Worm (Caenorhabditis elegans): ENCODE data around the gene glb-12.

Gene glb-12

ce11 chrII:10694713-10695112 is 36.7 kb downstream of the glb-12 start, which contains the start of gene lgc-57:
Gene lgc-57, plus strand, starts transcription at chrII:10695013.
- TF ChIP-seq zip-4 (GFP tag; optimal IDR thresholded peaks at IDR 0.05): no peak
- TF ChIP-seq pqm-1 (tag; optimal IDR thresholded peaks at IDR 0.05): no peak
- TF ChIP-seq elt-2 (tag; optimal IDR thresholded peaks at IDR 0.05): no peak
- TF ChIP-seq lin-39 (tag; optimal IDR thresholded peaks at IDR 0.05): no peak
- TF ChIP-seq rnt-1 (tag; optimal IDR thresholded peaks at IDR 0.05): no peak
- no peak for TF ChIP-seq snu-23 (GFP tag; optimal IDR thresholded peaks at IDR 0.05)
- TF ChIP-seq tbx-2 (tag; optimal IDR thresholded peaks at IDR 0.05): no peak
- no peak for TF ChIP-seq grh-1 (GFP tag; IDR thresholded peaks at IDR 0.05)
- TF ChIP-seq ets-5 (GFP tag; IDR thresholded peaks at IDR 0.05): no peak
- no peak for TF ChIP-seq lin-13 (GFP tag; optimal IDR thresholded peaks at IDR 0.05)
- TF ChIP-seq sox-4 (tag; optimal IDR thresholded peaks at IDR 0.05): no peak
- TF ChIP-seq fkh-10 (GFP tag; optimal IDR thresholded peaks at IDR 0.05): no peak

ce11 chrII:10693655-10694054 is 37.8 kb downstream of the glb-12 start, which contains the start of gene gbh-1:
Gene gbh-1, minus strand, starts transcription at chrII:10693803.
- no peak for TF ChIP-seq lin-13 (GFP tag; optimal IDR thresholded peaks at IDR 0.05)
- TF ChIP-seq elt-2 (tag; optimal IDR thresholded peaks at IDR 0.05): peak; percentile 26
- peak; percentile 70 for TF ChIP-seq blmp-1 (tag; optimal IDR thresholded peaks at IDR 0.05)

DNA sequence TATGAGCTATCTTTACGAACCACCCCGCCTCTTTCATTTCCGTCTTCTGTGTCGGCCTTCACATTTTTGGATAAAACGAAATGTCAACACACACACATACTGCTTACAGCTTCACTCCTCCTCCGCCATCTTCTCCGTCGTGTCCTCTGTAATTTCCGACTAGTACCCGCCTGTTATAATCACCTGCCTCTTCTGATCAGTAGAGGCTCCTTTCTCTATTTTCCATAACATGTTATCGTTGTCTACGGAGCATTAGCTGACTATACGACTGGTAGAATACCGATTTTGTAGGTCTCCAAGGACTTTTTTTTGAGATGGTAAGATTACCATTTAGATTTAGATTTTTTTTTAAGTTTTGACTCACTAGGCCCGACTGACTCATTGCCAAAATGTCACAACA is 46.5 kb downstream of the glb-12 start:
- TF ChIP-seq nhr-28 (tag; optimal IDR thresholded peaks at IDR 0.05): no peak
- no peak for TF ChIP-seq lir-3 (tag; optimal IDR thresholded peaks at IDR 0.05; ENCODE audit: poor library complexity)
- TF ChIP-seq mef-2 (tag; optimal IDR thresholded peaks at IDR 0.05): no peak
- no peak for TF ChIP-seq C16A3.4 (tag; optimal IDR thresholded peaks at IDR 0.05)
- TF ChIP-seq efl-1 (optimal IDR thresholded peaks at IDR 0.05): no peak
- peak in 1 of 2 experiments; percentile 9 for TF ChIP-seq efl-1 (GFP tag; optimal IDR thresholded peaks at IDR 0.05 in 1 of 2)
- TF ChIP-seq nhr-71 (tag; optimal IDR thresholded peaks at IDR 0.05): no peak
- TF ChIP-seq mdl-1 (tag; optimal IDR thresholded peaks at IDR 0.05): no peak
- TF ChIP-seq nhr-11 (tag; optimal IDR thresholded peaks at IDR 0.05): no peak

ce11 chrII:10680614-10681013 is 50.8 kb downstream of the glb-12 start:
- TF ChIP-seq unc-130 (tag; optimal IDR thresholded peaks at IDR 0.05) (no peak), grh-1 (GFP tag; IDR thresholded peaks at IDR 0.05) (no peak)

DNA sequence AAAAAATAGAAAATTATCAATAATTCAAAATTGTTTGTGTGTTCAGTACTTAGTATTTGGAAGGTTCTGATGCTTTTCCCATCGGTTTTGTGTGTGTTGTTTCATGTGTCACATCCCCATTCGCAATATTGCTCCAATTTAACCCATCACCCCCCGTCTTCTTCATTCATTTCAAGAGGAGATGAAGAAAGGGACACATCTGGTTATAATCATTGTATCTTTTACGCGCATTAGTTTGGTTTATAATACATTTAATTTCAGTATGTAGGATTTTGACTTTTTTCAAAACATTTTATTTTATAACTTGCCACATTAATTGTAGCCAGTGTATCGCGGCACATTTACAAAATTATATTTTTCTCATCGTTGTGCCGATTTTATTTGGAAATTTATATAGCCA is 51.3 kb downstream of the glb-12 start:
- TF ChIP-seq irx-1 (tag; optimal IDR thresholded peaks at IDR 0.05) (no peak), dsc-1 (tag; optimal IDR thresholded peaks at IDR 0.05) (peak; percentile 93), fkh-4 (tag; optimal IDR thresholded peaks at IDR 0.05; ENCODE audit: borderline replicate concordance) (peak; percentile 62)

Data from whole organism, L1 larva.